Worm (Caenorhabditis elegans) whole organism, late embryonic: ENCODE results near the gene spch-1.

Experiments
- F13H6.1 ChIP-seq: sonication (generic microtip); optimal IDR thresholded peaks from 2 replicates; lab custom pipeline; 2016; ENCODE audit warnings: missing genetic modification characterization, missing compliant biosample characterization
- ama-1 ChIP-seq: fragments of 150-350 bp; optimal IDR thresholded peaks from 2 replicates; lab custom pipeline; 2014
- ceh-6 ChIP-seq: fragments of 200-800 bp; sonication (Bioruptor generic); optimal IDR thresholded peaks from 2 replicates; lab custom pipeline; 2018; ENCODE audit warnings: mild to moderate bottlenecking, missing genetic modification characterization, missing compliant biosample characterization
- ets-4 ChIP-seq: sonication (generic microtip); optimal IDR thresholded peaks from 2 replicates; lab custom pipeline; 2016; ENCODE audit warnings: missing genetic modification characterization, missing compliant biosample characterization
- lin-11 ChIP-seq: fragments of 200-800 bp; sonication (Bioruptor generic); optimal IDR thresholded peaks from 2 replicates; lab custom pipeline; 2018; ENCODE audit warnings: mild to moderate bottlenecking, missing genetic modification characterization, missing compliant biosample characterization
- mec-3 ChIP-seq: sonication (generic microtip); optimal IDR thresholded peaks from 2 replicates; lab custom pipeline; 2016; ENCODE audit warnings: borderline replicate concordance, missing genetic modification characterization, missing compliant biosample characterization
- nfya-1 ChIP-seq: sonication (generic microtip); optimal IDR thresholded peaks from 2 replicates; lab custom pipeline; 2017; ENCODE audit warnings: missing genetic modification characterization, mild to moderate bottlenecking, missing compliant biosample characterization, antibody characterized with exemption, moderate library complexity
- pha-4 ChIP-seq: fragments of 150-350 bp; optimal IDR thresholded peaks from 2 replicates; lab custom pipeline; 2018; ENCODE audit warnings: missing biosample characterization, missing genetic modification reagents, missing genetic modification characterization
- sdc-2 ChIP-seq: sonication (generic microtip); optimal IDR thresholded peaks from 2 replicates; lab custom pipeline; 2016; ENCODE audit warnings: missing genotype, missing genetic modification characterization, missing compliant biosample characterization
- sox-2 ChIP-seq: fragments of 200-800 bp; sonication (Bioruptor generic); IDR thresholded peaks from 2 replicates; pipeline ENCODE4 v1.3.6; 2022; ENCODE audit warnings: missing genetic modification reagents, missing genetic modification characterization, missing compliant biosample characterization
- tbx-2 ChIP-seq: sonication (generic microtip); optimal IDR thresholded peaks from 2 replicates; lab custom pipeline; 2016; ENCODE audit warnings: missing genetic modification characterization, missing compliant biosample characterization

- TF ChIP-seq mec-3 (tag; lab: Kevin White, UChicago) (no peak), ama-1 (lab: Kevin White, UChicago) (no peak), nfya-1 (no peak), tbx-2 (no peak), sox-2 (GFP tag; lab: Robert Waterston, UW) (no peak), ets-4 (no peak), ceh-6 (GFP tag; lab: Kevin White, UChicago) (no peak), pha-4 (no peak), lin-11 (tag; lab: Kevin White, UChicago) (no peak), F13H6.1 (tag; lab: Kevin White, UChicago) (no peak), sdc-2 (tag; lab: Kevin White, UChicago) (no peak)
Observed at ce11 chrIV:10140143-10140542, 28.8 kb upstream of the spch-1 start, which contains the start of gene gst-3.
